Fruit fly (Drosophila melanogaster): ENCODE measurements around the gene CG5938.

- TF ChIP-seq CG7101 (tag; optimal IDR thresholded peaks at IDR 0.05) (peak; percentile 90), CG33017 (tag; optimal IDR thresholded peaks at IDR 0.05) (peak; percentile 92), toe (GFP tag; optimal IDR thresholded peaks at IDR 0.05) (peak; percentile 58), CG12768 (GFP tag; optimal IDR thresholded peaks at IDR 0.05) (peak; percentile 93), Mnt (GFP tag; optimal IDR thresholded peaks at IDR 0.05) (peak; percentile 70), CG1620 (GFP tag; optimal IDR thresholded peaks at IDR 0.05) (peak; percentile 47)
These were observed 6.6 kb downstream of the CG5938 start for dm6 chr3R:27281022-27281810.

Data from whole organism, adult.